Worm (Caenorhabditis elegans) whole organism, L1 larva: Measurements from ENCODE around the gene ltah-1.2.

ENCODE experiments used
- C04F5.9 ChIP-seq: sonication (generic microtip); optimal IDR thresholded peaks from 2 replicates; lab custom pipeline; 2016; ENCODE audit warnings: missing genetic modification characterization, missing compliant biosample characterization
- C16A3.4 ChIP-seq: fragments of 150-350 bp; optimal IDR thresholded peaks from 2 replicates; lab custom pipeline; 2014; ENCODE audit warnings: missing biosample characterization, missing genetic modification characterization
- C34B4.2 ChIP-seq: sonication (generic microtip); optimal IDR thresholded peaks from 2 replicates; lab custom pipeline; 2017; ENCODE audit warnings: mild to moderate bottlenecking, missing genetic modification characterization, missing compliant biosample characterization
- Y116A8C.19 ChIP-seq: sonication (generic microtip); optimal IDR thresholded peaks from 2 replicates; lab custom pipeline; 2016; ENCODE audit warnings: missing compliant biosample characterization, missing genetic modification characterization, borderline replicate concordance
- alr-1 ChIP-seq: fragments of 200-800 bp; sonication (Bioruptor generic); optimal IDR thresholded peaks from 2 replicates; lab custom pipeline; 2018; ENCODE audit warnings: borderline replicate concordance, mild to moderate bottlenecking, missing genetic modification characterization, missing compliant biosample characterization
- aly-2 ChIP-seq: fragments of 150-350 bp; optimal IDR thresholded peaks from 2 replicates; lab custom pipeline; 2014; ENCODE audit warnings: missing biosample characterization, missing genetic modification characterization
- ama-1 ChIP-seq: fragments of 150-350 bp; optimal IDR thresholded peaks from 2 replicates; lab custom pipeline; 2014
- ceh-82 ChIP-seq, 3 experiments: fragments of 150-350 bp in 1 of 3; sonication (generic microtip) in 2 of 3; optimal IDR thresholded peaks; 2 replicates each; lab custom pipeline; 2014 to 2017; ENCODE audit warnings: missing biosample characterization in 3 of 3, missing genetic modification characterization in 3 of 3
- ces-1 ChIP-seq: fragments of 150-350 bp; optimal IDR thresholded peaks from 2 replicates; lab custom pipeline; 2014; ENCODE audit warnings: missing biosample characterization, missing genetic modification reagents, missing genetic modification characterization
- efl-1 ChIP-seq, 4 experiments: fragments of 150-350 bp; optimal IDR thresholded peaks in 3 of 4; peaks in 1 of 4; 1 replicate in 1 of 4; 2 replicates in 3 of 4; lab custom pipeline; 2014; ENCODE audit warnings: missing biosample characterization in 2 of 4, missing genetic modification characterization in 2 of 4, missing genetic modification reagents in 2 of 4
- efl-3 ChIP-seq: fragments of 200-800 bp; sonication (Bioruptor generic); optimal IDR thresholded peaks from 2 replicates; lab custom pipeline; 2018; ENCODE audit warnings: mild to moderate bottlenecking, missing genetic modification characterization, missing compliant biosample characterization
- egl-13 ChIP-seq: sonication (generic microtip); optimal IDR thresholded peaks from 2 replicates; lab custom pipeline; 2016; ENCODE audit warnings: missing genotype, missing genetic modification reagents, missing genetic modification characterization, missing compliant biosample characterization
- egl-27 ChIP-seq, 2 experiments: fragments of 150-350 bp in 1 of 2; sonication (generic microtip); optimal IDR thresholded peaks; 3 replicates each; lab custom pipeline; 2017 to 2018; ENCODE audit warnings: missing biosample characterization in 2 of 2, missing genetic modification characterization in 2 of 2, missing genetic modification reagents in 2 of 2
- fkh-4 ChIP-seq: sonication (generic microtip); optimal IDR thresholded peaks from 2 replicates; lab custom pipeline; 2016; ENCODE audit warnings: missing compliant biosample characterization, missing genetic modification characterization, borderline replicate concordance
- fkh-8 ChIP-seq: sonication (generic microtip); optimal IDR thresholded peaks from 2 replicates; lab custom pipeline; 2016; ENCODE audit warnings: mild to moderate bottlenecking, missing genetic modification characterization, missing compliant biosample characterization
- hlh-17 ChIP-seq: fragments of 200-800 bp; sonication (Bioruptor generic); optimal IDR thresholded peaks from 2 replicates; lab custom pipeline; 2018; ENCODE audit warnings: missing genetic modification characterization, mild to moderate bottlenecking, missing compliant biosample characterization, moderate library complexity, borderline replicate concordance
- hlh-4 ChIP-seq: sonication (generic microtip); optimal IDR thresholded peaks from 2 replicates; lab custom pipeline; 2016; ENCODE audit warnings: mild to moderate bottlenecking, missing genetic modification characterization, missing compliant biosample characterization
- hpl-2 ChIP-seq: fragments of 150-350 bp; optimal IDR thresholded peaks from 2 replicates; lab custom pipeline; 2014; ENCODE audit warnings: missing biosample characterization, missing genetic modification reagents, missing genetic modification characterization
- isw-1 ChIP-seq: fragments of 200-800 bp; sonication (Bioruptor generic); IDR thresholded peaks from 2 replicates; pipeline ENCODE4 v1.3.6; 2022; ENCODE audit warnings: missing genetic modification characterization, missing compliant biosample characterization
- lin-15B ChIP-seq: fragments of 150-350 bp; sonication (generic microtip); optimal IDR thresholded peaks from 3 replicates; lab custom pipeline; 2014; ENCODE audit warnings: missing biosample characterization, missing genetic modification characterization
- lin-35 ChIP-seq, 2 experiments: fragments of 150-350 bp; optimal IDR thresholded peaks; 2 replicates each; lab custom pipeline; 2014; ENCODE audit warnings: missing biosample characterization in 2 of 2, missing genetic modification characterization in 2 of 2, missing genetic modification reagents in 2 of 2
- lin-39 ChIP-seq: fragments of 150-350 bp; optimal IDR thresholded peaks from 2 replicates; lab custom pipeline; 2014; ENCODE audit warnings: missing biosample characterization, missing genetic modification reagents, missing genetic modification characterization
- lir-3 ChIP-seq: sonication (generic microtip); optimal IDR thresholded peaks from 2 replicates; lab custom pipeline; 2016; ENCODE audit warnings: mild to moderate bottlenecking, missing genetic modification characterization, moderate library complexity, missing compliant biosample characterization; ENCODE audit not compliant: poor library complexity
- lsy-2 ChIP-seq, 2 experiments: fragments of 150-350 bp; optimal IDR thresholded peaks; 2 replicates each; lab custom pipeline; 2014; ENCODE audit warnings: missing biosample characterization in 2 of 2, missing genetic modification characterization in 2 of 2
- mab-9 ChIP-seq: fragments of 200-800 bp; sonication (Bioruptor generic); IDR thresholded peaks from 2 replicates; pipeline ENCODE4 v1.3.6; 2022; ENCODE audit warnings: missing genetic modification reagents, missing genetic modification characterization, missing compliant biosample characterization
- mdl-1 ChIP-seq, 2 experiments: fragments of 150-350 bp; optimal IDR thresholded peaks; 2 replicates each; lab custom pipeline; 2014 to 2017; ENCODE audit warnings: missing biosample characterization in 2 of 2, missing genetic modification characterization in 2 of 2, inconsistent platforms in 1 of 2
- mef-2 ChIP-seq: fragments of 150-350 bp; optimal IDR thresholded peaks from 2 replicates; lab custom pipeline; 2014; ENCODE audit warnings: missing biosample characterization, missing genetic modification characterization
- nhr-11 ChIP-seq: fragments of 150-350 bp; optimal IDR thresholded peaks from 2 replicates; lab custom pipeline; 2014; ENCODE audit warnings: missing biosample characterization, missing genetic modification characterization
- nhr-28 ChIP-seq: fragments of 150-350 bp; optimal IDR thresholded peaks from 2 replicates; lab custom pipeline; 2014; ENCODE audit warnings: missing biosample characterization, missing genetic modification characterization
- nhr-47 ChIP-seq: sonication (generic microtip); optimal IDR thresholded peaks from 2 replicates; lab custom pipeline; 2016; ENCODE audit warnings: mild to moderate bottlenecking, missing genetic modification characterization, moderate library complexity, missing compliant biosample characterization
- nhr-71 ChIP-seq: sonication (generic microtip); optimal IDR thresholded peaks from 2 replicates; lab custom pipeline; 2016; ENCODE audit warnings: mild to moderate bottlenecking, missing genetic modification characterization, moderate library complexity, missing compliant biosample characterization
- nhr-76 ChIP-seq: sonication (generic microtip); optimal IDR thresholded peaks from 2 replicates; lab custom pipeline; 2017; ENCODE audit warnings: missing biosample characterization, missing genetic modification characterization
- nhr-84 ChIP-seq: sonication (generic microtip); optimal IDR thresholded peaks from 2 replicates; lab custom pipeline; 2017; ENCODE audit warnings: missing biosample characterization, missing genetic modification characterization
- pag-3 ChIP-seq: sonication (generic microtip); optimal IDR thresholded peaks from 2 replicates; lab custom pipeline; 2017; ENCODE audit warnings: missing genetic modification characterization, mild to moderate bottlenecking, missing compliant biosample characterization, antibody characterized with exemption, borderline replicate concordance; ENCODE audit not compliant: insufficient read depth
- pax-3 ChIP-seq: fragments of 200-800 bp; sonication (Bioruptor generic); optimal IDR thresholded peaks from 2 replicates; lab custom pipeline; 2018; ENCODE audit warnings: mild to moderate bottlenecking, missing genetic modification characterization, moderate library complexity, missing compliant biosample characterization
- rnt-1 ChIP-seq: sonication (generic microtip); optimal IDR thresholded peaks from 2 replicates; lab custom pipeline; 2016; ENCODE audit warnings: mild to moderate bottlenecking, missing genetic modification characterization, moderate library complexity, missing compliant biosample characterization
- snpc-4 ChIP-seq: fragments of 150-350 bp; optimal IDR thresholded peaks from 2 replicates; lab custom pipeline; 2014; ENCODE audit warnings: missing biosample characterization, missing genetic modification characterization
- sox-4 ChIP-seq: sonication (generic microtip); optimal IDR thresholded peaks from 2 replicates; lab custom pipeline; 2016; ENCODE audit warnings: missing genetic modification characterization, missing compliant biosample characterization
- sptf-1 ChIP-seq: fragments of 150-350 bp; optimal IDR thresholded peaks from 2 replicates; lab custom pipeline; 2014; ENCODE audit warnings: missing biosample characterization, missing genetic modification characterization
- tbx-2 ChIP-seq: sonication (generic microtip); optimal IDR thresholded peaks from 2 replicates; lab custom pipeline; 2016; ENCODE audit warnings: missing genetic modification characterization, missing compliant biosample characterization
- tlp-1 ChIP-seq: fragments of 150-350 bp; optimal IDR thresholded peaks from 2 replicates; lab custom pipeline; 2014; ENCODE audit warnings: missing biosample characterization, missing genetic modification characterization
- vab-15 ChIP-seq: sonication (generic microtip); optimal IDR thresholded peaks from 2 replicates; lab custom pipeline; 2017; ENCODE audit warnings: missing genotype, mild to moderate bottlenecking, missing genetic modification characterization, missing compliant biosample characterization
- xbp-1 ChIP-seq: sonication (generic microtip); optimal IDR thresholded peaks from 2 replicates; lab custom pipeline; 2016; ENCODE audit warnings: missing genetic modification characterization, missing compliant biosample characterization
- zag-1 ChIP-seq: fragments of 150-350 bp; optimal IDR thresholded peaks from 2 replicates; lab custom pipeline; 2014; ENCODE audit warnings: missing biosample characterization, missing genetic modification characterization
- ztf-4 ChIP-seq: fragments of 150-350 bp; optimal IDR thresholded peaks from 2 replicates; lab custom pipeline; 2014; ENCODE audit warnings: missing biosample characterization, missing genetic modification characterization

Gene ltah-1.2

ce11 chrIV:3653420-3653823 lies 40.5 kb upstream of the ltah-1.2 start (continued):
- peak; percentile 52 for TF ChIP-seq C16A3.4 (tag; lab: Kevin White, UChicago)
- TF ChIP-seq nhr-47: peak; percentile 68
- no peak for TF ChIP-seq alr-1 (tag; lab: Kevin White, UChicago)
- TF ChIP-seq tlp-1 (tag; lab: Kevin White, UChicago): no peak
- TF ChIP-seq nhr-76 (tag; lab: Kevin White, UChicago): no peak
- peak; percentile 7 to 77 for TF ChIP-seq lin-35 (GFP tag; optimal IDR thresholded peaks at IDR 0.05; lab: Kevin White, UChicago)
- TF ChIP-seq mab-9 (GFP tag; lab: Robert Waterston, UW): no peak
- TF ChIP-seq tbx-2 (tag; lab: Kevin White, UChicago): peak; percentile 81
- no peak for TF ChIP-seq isw-1
- peak in 1 of 2 experiments; percentile 91 for TF ChIP-seq mdl-1 (tag; optimal IDR thresholded peaks at IDR 0.05; lab: Kevin White, UChicago)
- no peak for TF ChIP-seq pax-3 (tag; lab: Kevin White, UChicago)
- TF ChIP-seq xbp-1 (tag; lab: Kevin White, UChicago): peak; percentile 14
- no peak for TF ChIP-seq lin-15B (tag; lab: Kevin White, UChicago)
- TF ChIP-seq aly-2 (tag; lab: Kevin White, UChicago): no peak
- peak; percentile 63 for TF ChIP-seq vab-15 (tag; lab: Kevin White, UChicago)
- TF ChIP-seq hlh-4 (tag; lab: Kevin White, UChicago): no peak
- no peak for TF ChIP-seq egl-27 (tag; optimal IDR thresholded peaks at IDR 0.05; lab: Kevin White, UChicago)
- peak; percentile 54 for TF ChIP-seq rnt-1 (tag; lab: Kevin White, UChicago)
- TF ChIP-seq ztf-4: no peak
- TF ChIP-seq nhr-84 (tag; lab: Kevin White, UChicago): no peak
- no peak for TF ChIP-seq egl-13 (tag; lab: Kevin White, UChicago)
- TF ChIP-seq nhr-11 (tag; lab: Kevin White, UChicago): no peak
- TF ChIP-seq nhr-71 (tag; lab: Kevin White, UChicago): peak; percentile 91
- no peak for TF ChIP-seq sox-4
- no peak for TF ChIP-seq sptf-1 (tag; lab: Kevin White, UChicago)
- TF ChIP-seq snpc-4 (tag; lab: Kevin White, UChicago): no peak
- TF ChIP-seq lsy-2 (tag; optimal IDR thresholded peaks at IDR 0.05; lab: Kevin White, UChicago): peak; percentile 65 to 94
- no peak for TF ChIP-seq pag-3 (tag; lab: Kevin White, UChicago)
- TF ChIP-seq lir-3 (tag; lab: Kevin White, UChicago): no peak
- TF ChIP-seq C04F5.9 (tag; lab: Kevin White, UChicago): no peak
- no peak for TF ChIP-seq ces-1 (GFP tag; lab: Kevin White, UChicago)
- TF ChIP-seq fkh-4: no peak
- TF ChIP-seq C34B4.2 (tag; lab: Kevin White, UChicago): no peak

ce11 chrIV:3652784-3653383 lies 40.0 kb upstream of the ltah-1.2 start:
- TF ChIP-seq rnt-1 (tag; lab: Kevin White, UChicago) (peak; percentile 57), mef-2 (tag; lab: Kevin White, UChicago) (no peak), nhr-28 (tag; lab: Kevin White, UChicago) (no peak), ceh-82 (tag; optimal IDR thresholded peaks at IDR 0.05; lab: Kevin White, UChicago) (no peak), efl-1 (optimal IDR thresholded peaks at IDR 0.05; lab: Kevin White, UChicago) (no peak), efl-1 (GFP tag; optimal IDR thresholded peaks at IDR 0.05 in 1 of 2; lab: Kevin White, UChicago) (peak in 1 of 2 experiments; percentile 80), zag-1 (tag; lab: Kevin White, UChicago) (no peak), ama-1 (lab: Kevin White, UChicago) (no peak), efl-3 (GFP tag; lab: Kevin White, UChicago) (no peak), hpl-2 (GFP tag; lab: Kevin White, UChicago) (no peak), fkh-8 (tag; lab: Kevin White, UChicago) (no peak), Y116A8C.19 (tag; lab: Kevin White, UChicago) (no peak), nhr-11 (tag; lab: Kevin White, UChicago) (no peak), lin-39 (no peak), isw-1 (no peak), sptf-1 (tag; lab: Kevin White, UChicago) (no peak), hlh-17 (GFP tag; lab: Kevin White, UChicago) (no peak), lir-3 (tag; lab: Kevin White, UChicago) (no peak), hlh-4 (tag; lab: Kevin White, UChicago) (no peak)
